Fruit fly (Drosophila melanogaster) whole organism, embryonic: ENCODE data around the gene Kdm5.

Source experiments
- Atf6 ChIP-seq: fragments of 200-800 bp; sonication (Bioruptor generic); IDR thresholded peaks from 2 replicates; pipeline ENCODE4 v1.3.6; 2022; ENCODE audit warnings: missing biosample characterization, missing genetic modification characterization
- CG10959 ChIP-seq: fragments of 200-800 bp; sonication (Bioruptor generic); IDR thresholded peaks from 2 replicates; pipeline ENCODE4 v1.3.6; 2022; ENCODE audit warnings: missing biosample characterization, missing genetic modification characterization
- CG11696 ChIP-seq: fragments of 200-800 bp; sonication (Bioruptor generic); IDR thresholded peaks from 2 replicates; pipeline ENCODE4 v1.3.6; 2022; ENCODE audit warnings: missing biosample characterization, missing genetic modification characterization
- CG11723 ChIP-seq: fragments of 200-800 bp; sonication (Bioruptor generic); optimal IDR thresholded peaks from 2 replicates; lab custom pipeline; 2017; ENCODE audit warnings: missing biosample characterization, mild to moderate bottlenecking, missing genetic modification characterization
- CG15011 ChIP-seq: fragments of 200-800 bp; sonication (Bioruptor generic); optimal IDR thresholded peaks from 3 replicates; lab custom pipeline; 2018; ENCODE audit warnings: missing biosample characterization, mild to moderate bottlenecking, missing genetic modification characterization
- CG1529 ChIP-seq: fragments of 200-800 bp; sonication (Bioruptor generic); optimal IDR thresholded peaks from 3 replicates; lab custom pipeline; 2018; ENCODE audit warnings: missing biosample characterization, missing genetic modification characterization
- CG1603 ChIP-seq: fragments of 200-800 bp; sonication (Bioruptor generic); optimal IDR thresholded peaks from 2 replicates; lab custom pipeline; 2019; ENCODE audit warnings: missing biosample characterization, mild to moderate bottlenecking, missing genetic modification characterization, moderate library complexity
- CG16813 ChIP-seq: fragments of 200-800 bp; sonication (Bioruptor generic); IDR thresholded peaks from 3 replicates; pipeline ENCODE4 v1.3.6; 2022; ENCODE audit warnings: missing biosample characterization, missing genetic modification characterization; ENCODE audit not compliant: partially characterized antibody
- CG2712 ChIP-seq: fragments of 200-800 bp; optimal IDR thresholded peaks from 3 replicates; lab custom pipeline; 2019; ENCODE audit warnings: missing biosample characterization, mild to moderate bottlenecking, missing genetic modification characterization, moderate library complexity
- CG30431 ChIP-seq: fragments of 200-800 bp; sonication (Bioruptor generic); optimal IDR thresholded peaks from 2 replicates; lab custom pipeline; 2017; ENCODE audit warnings: missing biosample characterization, missing genetic modification characterization
- CG33213 ChIP-seq: fragments of 200-800 bp; sonication (Bioruptor generic); optimal IDR thresholded peaks from 3 replicates; lab custom pipeline; 2016; ENCODE audit warnings: missing biosample characterization, missing genetic modification characterization
- CG4617 ChIP-seq: fragments of 200-800 bp; sonication (Bioruptor generic); optimal IDR thresholded peaks from 3 replicates; lab custom pipeline; 2016; ENCODE audit warnings: missing biosample characterization, missing genetic modification characterization, borderline replicate concordance
- CG6254 ChIP-seq: fragments of 200-800 bp; sonication (Bioruptor generic); optimal IDR thresholded peaks from 3 replicates; lab custom pipeline; 2017; ENCODE audit warnings: mild to moderate bottlenecking, missing biosample characterization, missing genetic modification reagents, missing genetic modification characterization
- CG6854 ChIP-seq: fragments of 200-800 bp; sonication (Bioruptor generic); optimal IDR thresholded peaks from 3 replicates; lab custom pipeline; 2017; ENCODE audit warnings: missing biosample characterization, mild to moderate bottlenecking, missing genetic modification characterization
- CG7987 ChIP-seq: fragments of 200-800 bp; sonication (Bioruptor generic); optimal IDR thresholded peaks from 2 replicates; lab custom pipeline; 2018; ENCODE audit warnings: missing biosample characterization, mild to moderate bottlenecking, missing genetic modification characterization, moderate library complexity
- CG8089 ChIP-seq: fragments of 200-800 bp; sonication (Bioruptor generic); optimal IDR thresholded peaks from 3 replicates; lab custom pipeline; 2016; ENCODE audit warnings: missing biosample characterization, missing genetic modification characterization
- CG8281 ChIP-seq: fragments of 200-800 bp; sonication (Bioruptor generic); optimal IDR thresholded peaks from 2 replicates; lab custom pipeline; 2018; ENCODE audit warnings: missing biosample characterization, mild to moderate bottlenecking, missing genetic modification characterization, moderate library complexity
- CG8359 ChIP-seq: fragments of 200-800 bp; sonication (Bioruptor generic); optimal IDR thresholded peaks from 2 replicates; lab custom pipeline; 2017; ENCODE audit warnings: missing biosample characterization, mild to moderate bottlenecking, missing genetic modification characterization, borderline replicate concordance
- CG8944 ChIP-seq: fragments of 200-800 bp; sonication (Bioruptor generic); optimal IDR thresholded peaks from 3 replicates; lab custom pipeline; 2016; ENCODE audit warnings: missing biosample characterization, missing genetic modification characterization
- CG9727 ChIP-seq: fragments of 200-800 bp; sonication (Bioruptor generic); optimal IDR thresholded peaks from 3 replicates; lab custom pipeline; 2017; ENCODE audit warnings: missing biosample characterization, mild to moderate bottlenecking, missing genetic modification characterization
- CG9817 ChIP-seq: fragments of 200-800 bp; sonication (Bioruptor generic); optimal IDR thresholded peaks from 2 replicates; lab custom pipeline; 2018; ENCODE audit warnings: missing biosample characterization, mild to moderate bottlenecking, missing genetic modification characterization, moderate library complexity
- Deaf1 ChIP-seq: fragments of 200-800 bp; optimal IDR thresholded peaks from 3 replicates; lab custom pipeline; 2019; ENCODE audit warnings: missing biosample characterization, mild to moderate bottlenecking, missing genetic modification characterization, moderate library complexity
- Dp ChIP-seq: fragments of 200-800 bp; sonication (Bioruptor generic); optimal IDR thresholded peaks from 2 replicates; lab custom pipeline; 2018; ENCODE audit warnings: missing biosample characterization, mild to moderate bottlenecking, missing genetic modification characterization, moderate library complexity
- Dref ChIP-seq: fragments of 200-800 bp; sonication (Bioruptor generic); IDR thresholded peaks from 2 replicates; pipeline ENCODE4 v1.3.6; 2022; ENCODE audit warnings: missing biosample characterization, missing genetic modification characterization
- Fer3 ChIP-seq: fragments of 200-800 bp; sonication (Bioruptor generic); optimal IDR thresholded peaks from 2 replicates; lab custom pipeline; 2018; ENCODE audit warnings: missing biosample characterization, mild to moderate bottlenecking, missing genetic modification characterization, moderate library complexity
- H2.0 ChIP-seq: fragments of 200-800 bp; sonication (Bioruptor generic); IDR thresholded peaks from 2 replicates; pipeline ENCODE4 v1.3.6; 2022; ENCODE audit warnings: missing biosample characterization, missing genetic modification characterization
- HmgZ ChIP-seq: fragments of 200-800 bp; sonication (Bioruptor generic); optimal IDR thresholded peaks from 2 replicates; lab custom pipeline; 2018; ENCODE audit warnings: missing biosample characterization, mild to moderate bottlenecking, missing genetic modification characterization
- Jarid2 ChIP-seq: fragments of 200-800 bp; sonication (Bioruptor generic); optimal IDR thresholded peaks from 3 replicates; lab custom pipeline; 2017; ENCODE audit warnings: mild to moderate bottlenecking, missing biosample characterization, missing genetic modification reagents, missing genetic modification characterization
- Lpt ChIP-seq: fragments of >200 bp; optimal IDR thresholded peaks from 2 replicates; lab custom pipeline; 2018; ENCODE audit warnings: missing biosample characterization, missing genetic modification characterization
- MESR4 ChIP-seq: fragments of 200-800 bp; sonication (Bioruptor generic); optimal IDR thresholded peaks from 2 replicates; lab custom pipeline; 2018; ENCODE audit warnings: missing biosample characterization, mild to moderate bottlenecking, missing genetic modification characterization, moderate library complexity
- Opbp ChIP-seq: fragments of 200-800 bp; sonication (Bioruptor generic); IDR thresholded peaks from 3 replicates; pipeline ENCODE4 v1.3.6; 2022; ENCODE audit warnings: missing biosample characterization, missing genetic modification characterization; ENCODE audit not compliant: partially characterized antibody
- Side ChIP-seq: fragments of 200-800 bp; sonication (Bioruptor generic); optimal IDR thresholded peaks from 2 replicates; lab custom pipeline; 2016; ENCODE audit warnings: missing biosample characterization, missing genetic modification characterization
- Sry-δ ChIP-seq: fragments of 200-800 bp; sonication (Bioruptor generic); optimal IDR thresholded peaks from 2 replicates; lab custom pipeline; 2016; ENCODE audit warnings: missing biosample characterization, missing genetic modification characterization
- Ssrp ChIP-seq: fragments of 200-800 bp; sonication (Bioruptor generic); optimal IDR thresholded peaks from 2 replicates; lab custom pipeline; 2018; ENCODE audit warnings: missing biosample characterization, mild to moderate bottlenecking, missing genetic modification characterization, moderate library complexity
- az2 ChIP-seq: fragments of 200-800 bp; sonication (Bioruptor generic); optimal IDR thresholded peaks from 3 replicates; lab custom pipeline; 2016; ENCODE audit warnings: missing biosample characterization, missing genetic modification characterization
- caup ChIP-seq: fragments of 200-800 bp; sonication (Bioruptor generic); optimal IDR thresholded peaks from 3 replicates; lab custom pipeline; 2017; ENCODE audit warnings: missing biosample characterization, mild to moderate bottlenecking, missing genetic modification characterization, moderate library complexity; ENCODE audit not compliant: severe bottlenecking
- chinmo ChIP-seq: fragments of 200-800 bp; sonication (Bioruptor generic); IDR thresholded peaks from 4 replicates; pipeline ENCODE4 v1.3.6; 2022; ENCODE audit warnings: missing biosample characterization, missing genetic modification characterization; ENCODE audit not compliant: partially characterized antibody
- corto ChIP-seq: fragments of 200-800 bp; sonication (Bioruptor generic); optimal IDR thresholded peaks from 2 replicates; lab custom pipeline; 2016; ENCODE audit warnings: missing biosample characterization, mild to moderate bottlenecking, missing genetic modification characterization, moderate library complexity
- ems ChIP-seq: fragments of 200-800 bp; sonication (Bioruptor generic); optimal IDR thresholded peaks from 3 replicates; lab custom pipeline; 2016; ENCODE audit warnings: missing biosample characterization, missing genetic modification characterization
- en ChIP-seq: fragments of 200-800 bp; sonication (Bioruptor generic); optimal IDR thresholded peaks from 2 replicates; lab custom pipeline; 2016; ENCODE audit warnings: missing biosample characterization, missing genetic modification characterization
- fd102C ChIP-seq: fragments of 200-800 bp; sonication (Bioruptor generic); optimal IDR thresholded peaks from 2 replicates; lab custom pipeline; 2018; ENCODE audit warnings: missing biosample characterization, mild to moderate bottlenecking, missing genetic modification characterization, moderate library complexity
- gsb-n ChIP-seq: fragments of 200-800 bp; sonication (Bioruptor generic); optimal IDR thresholded peaks from 3 replicates; lab custom pipeline; 2018; ENCODE audit warnings: missing biosample characterization, mild to moderate bottlenecking, missing genetic modification characterization
- org-1 ChIP-seq: fragments of 200-800 bp; sonication (Bioruptor generic); optimal IDR thresholded peaks from 2 replicates; lab custom pipeline; 2017; ENCODE audit warnings: missing biosample characterization, missing genetic modification characterization
- pfk ChIP-seq: fragments of 200-800 bp; sonication (Bioruptor generic); optimal IDR thresholded peaks from 2 replicates; lab custom pipeline; 2018; ENCODE audit warnings: missing biosample characterization, mild to moderate bottlenecking, missing genetic modification characterization, moderate library complexity
- shn ChIP-seq: fragments of 200-800 bp; sonication (Bioruptor generic); optimal IDR thresholded peaks from 3 replicates; lab custom pipeline; 2016; ENCODE audit warnings: missing biosample characterization, missing genetic modification characterization
- stwl ChIP-seq: fragments of 200-800 bp; sonication (Bioruptor generic); optimal IDR thresholded peaks from 3 replicates; lab custom pipeline; 2018; ENCODE audit warnings: missing biosample characterization, mild to moderate bottlenecking, missing genetic modification characterization, moderate library complexity
- trem ChIP-seq: fragments of 200-800 bp; optimal IDR thresholded peaks from 3 replicates; lab custom pipeline; 2019; ENCODE audit warnings: missing biosample characterization, mild to moderate bottlenecking, missing genetic modification characterization, moderate library complexity
- wdn ChIP-seq: fragments of 200-800 bp; sonication (Bioruptor generic); IDR thresholded peaks from 2 replicates; pipeline ENCODE4 v1.3.6; 2022; ENCODE audit warnings: missing biosample characterization, missing genetic modification characterization

Gene Kdm5

DNA sequence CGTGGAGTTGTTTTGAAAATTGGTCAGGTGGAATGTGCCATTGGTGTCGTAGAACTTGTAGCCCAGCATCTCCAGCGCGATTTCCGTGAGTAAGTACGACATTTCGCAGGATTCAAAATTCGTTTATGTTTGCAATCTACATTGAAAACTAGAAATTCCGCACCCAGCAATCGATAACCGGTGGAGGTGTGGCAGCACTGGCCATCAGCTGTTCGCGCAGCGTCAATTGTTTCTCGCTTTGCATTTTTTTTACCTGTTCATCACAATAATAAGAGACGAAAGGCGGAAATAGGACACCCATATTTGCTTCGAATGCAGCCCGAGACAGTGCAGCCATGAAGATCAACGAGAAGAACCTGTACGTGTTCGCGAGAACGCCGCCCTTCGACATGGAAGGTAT, 49.2 kb upstream of the Kdm5 start, which contains the start of the genes CG34179 and slmo (continued):
- TF ChIP-seq stwl (tag; lab: Kevin White, UChicago) (peak; percentile 2), Opbp (GFP tag; lab: Robert Waterston, UW) (peak; percentile 43; the same call in 1 of the 3 replicates), CG10959 (GFP tag; lab: Robert Waterston, UW) (no peak), trem (tag; lab: Kevin White, UChicago) (peak; percentile 35), MESR4 (GFP tag; lab: Kevin White, UChicago) (peak; percentile 41), CG6254 (GFP tag; lab: Kevin White, UChicago) (peak; percentile 76), CG16813 (GFP tag; lab: Robert Waterston, UW) (peak; percentile 22; the same call in 2 of the 3 replicates), CG9817 (tag; lab: Kevin White, UChicago) (no peak), Dref (GFP tag; lab: Robert Waterston, UW) (peak; percentile 66), Sry-δ (GFP tag; lab: Kevin White, UChicago) (peak; percentile 33), CG8359 (GFP tag; lab: Kevin White, UChicago) (no peak), Dp (GFP tag; lab: Kevin White, UChicago) (peak; percentile 37), wdn (GFP tag; lab: Robert Waterston, UW) (no peak)
- TF ChIP-seq, all 482 proteins: peak for 29

DNA sequence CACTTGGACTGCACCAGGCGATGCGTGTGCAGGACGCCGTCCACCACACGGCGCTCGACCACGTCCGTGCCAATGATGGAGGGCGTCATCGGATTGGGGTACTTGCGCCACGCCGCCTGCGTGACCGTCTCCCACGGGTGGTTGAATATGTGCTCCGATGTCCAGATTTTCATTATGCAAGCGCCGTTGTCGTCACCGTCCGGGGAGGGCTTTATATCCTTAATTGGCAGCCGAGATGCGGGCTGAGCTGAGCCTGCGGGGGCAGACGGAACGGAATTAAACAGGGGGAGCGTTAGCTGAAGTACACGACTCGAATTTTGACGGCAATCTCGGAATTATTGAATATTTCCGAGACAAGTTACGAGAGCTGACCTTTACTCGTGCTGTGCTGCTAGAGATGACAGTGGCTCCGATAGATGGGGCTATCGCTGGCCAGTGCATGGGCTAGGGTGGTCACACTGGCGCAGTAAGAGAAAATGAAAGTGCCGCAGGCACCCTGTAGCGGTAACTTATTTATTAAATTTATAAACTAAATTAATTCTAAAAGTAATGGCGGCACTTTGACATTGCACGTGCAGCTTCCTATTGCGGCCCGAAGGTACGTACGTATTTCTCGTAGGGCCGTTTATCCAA, 48.3 kb upstream of the Kdm5 start, which contains the start of gene IPIP:
IPIP (plus strand) TSS at position 475 of the 633 bp plus-strand sequence.
- no peak for TF ChIP-seq fd102C (GFP tag; lab: Kevin White, UChicago)
- TF ChIP-seq CG7987 = peak; percentile 54
- TF ChIP-seq CG1529 (GFP tag; lab: Kevin White, UChicago) = no peak
- TF ChIP-seq en (GFP tag; lab: Kevin White, UChicago) = no peak
- no peak for TF ChIP-seq az2 (GFP tag; lab: Kevin White, UChicago)
- TF ChIP-seq Lpt (GFP tag; lab: Kevin White, UChicago) = no peak
- TF ChIP-seq CG8281 (tag; lab: Kevin White, UChicago) = no peak
- TF ChIP-seq Side (GFP tag; lab: Kevin White, UChicago) = no peak
- TF ChIP-seq Ssrp = no peak
- TF ChIP-seq org-1 = no peak
- TF ChIP-seq CG30431 (GFP tag; lab: Kevin White, UChicago) = no peak
- TF ChIP-seq shn (GFP tag; lab: Kevin White, UChicago) = no peak
- peak; percentile 89 for TF ChIP-seq CG4617
- TF ChIP-seq HmgZ (tag; lab: Kevin White, UChicago) = peak; percentile 59
- TF ChIP-seq corto = no peak
- TF ChIP-seq Fer3 (tag; lab: Kevin White, UChicago) = no peak
- peak; percentile 13 for TF ChIP-seq CG33213 (GFP tag; lab: Kevin White, UChicago)
- peak; percentile 53 for TF ChIP-seq caup (GFP tag; lab: Kevin White, UChicago)
- no peak for TF ChIP-seq CG8089
- TF ChIP-seq Jarid2 (GFP tag; lab: Kevin White, UChicago) = no peak
- TF ChIP-seq CG15011 = no peak
- peak; percentile 80; the same call in 1 of the 4 replicates for TF ChIP-seq chinmo (GFP tag; lab: Robert Waterston, UW)
- no peak for TF ChIP-seq pfk (GFP tag; lab: Kevin White, UChicago)
- no peak for TF ChIP-seq CG6854 (GFP tag; lab: Kevin White, UChicago)
- TF ChIP-seq CG9727 (GFP tag; lab: Kevin White, UChicago) = peak; percentile 39
- TF ChIP-seq CG2712 (tag; lab: Kevin White, UChicago) = peak; percentile 46
- TF ChIP-seq H2.0 (GFP tag; lab: Robert Waterston, UW) = no peak
- TF ChIP-seq CG1603 (tag; lab: Kevin White, UChicago) = peak; percentile 66
- TF ChIP-seq Deaf1 (tag; lab: Kevin White, UChicago) = peak; percentile 68
- no peak for TF ChIP-seq Atf6
- TF ChIP-seq ems = no peak
- TF ChIP-seq gsb-n = no peak
- no peak for TF ChIP-seq CG11723
- TF ChIP-seq CG8944 (GFP tag; lab: Kevin White, UChicago) = no peak
- no peak for TF ChIP-seq CG11696 (GFP tag; lab: Robert Waterston, UW)
